Worm (Caenorhabditis elegans): Measurements from ENCODE around the gene luc-7L.

DNA sequence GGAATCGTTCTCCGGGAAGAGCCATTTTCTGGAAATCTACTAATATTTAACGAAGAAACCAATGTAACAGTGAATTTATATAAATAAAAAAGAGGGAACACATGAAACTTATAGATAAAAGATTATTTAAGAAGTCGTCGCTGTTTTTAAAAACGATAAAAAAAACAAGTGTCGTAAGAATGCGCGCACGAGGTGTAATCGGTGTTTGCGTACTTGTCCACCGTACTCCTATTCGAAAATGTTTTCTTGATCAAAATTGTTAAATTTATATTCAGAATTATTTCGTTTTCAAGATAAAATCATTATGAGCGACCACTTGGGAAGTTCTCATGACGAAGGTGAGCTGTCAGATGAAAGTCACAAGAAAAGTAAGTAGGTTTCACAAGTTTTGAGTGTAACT lies 8.3 kb downstream of the luc-7L start, which contains the start of the genes moa-2 and cdk-11.1:
- TF ChIP-seq klf-2 (GFP tag; conservative IDR thresholded peaks at IDR 0.05) (no peak), ztf-29 (GFP tag; IDR thresholded peaks at IDR 0.05) (no peak)
